Worm (Caenorhabditis elegans): ENCODE results near the gene T10H4.13.

DNA sequence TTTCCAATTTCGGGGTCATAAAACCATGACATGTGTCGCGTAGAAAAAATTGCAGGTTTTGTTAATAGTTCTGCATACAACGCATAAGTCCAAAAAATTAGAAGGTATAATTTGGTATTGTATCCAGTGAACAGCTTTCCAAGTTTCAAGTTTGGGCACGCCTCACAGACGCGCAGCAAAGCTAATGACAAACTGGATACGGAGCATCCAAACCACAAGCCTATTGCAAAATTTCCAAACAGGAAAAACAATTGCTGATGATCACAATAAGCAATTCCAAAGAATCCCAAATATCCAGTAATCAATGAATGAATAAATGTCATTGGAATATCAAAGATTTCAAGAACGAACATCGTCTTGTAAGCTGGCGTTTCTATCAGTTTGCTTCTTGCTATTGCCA is 46.2 kb upstream of the T10H4.13 start:
- TF ChIP-seq F13H6.1 (tag; optimal IDR thresholded peaks at IDR 0.05) (no peak), ztf-16 (tag; optimal IDR thresholded peaks at IDR 0.05) (no peak), lin-11 (tag; optimal IDR thresholded peaks at IDR 0.05) (no peak), pha-4 (tag; optimal IDR thresholded peaks at IDR 0.05) (no peak), pros-1 (tag; optimal IDR thresholded peaks at IDR 0.05) (no peak), pag-3 (tag; optimal IDR thresholded peaks at IDR 0.05; ENCODE audit: borderline replicate concordance) (no peak), npax-4 (tag; optimal IDR thresholded peaks at IDR 0.05) (no peak), dmd-4 (tag; optimal IDR thresholded peaks at IDR 0.05; ENCODE audit: borderline replicate concordance) (no peak), nfya-1 (tag; optimal IDR thresholded peaks at IDR 0.05) (no peak), ama-1 (optimal IDR thresholded peaks at IDR 0.05) (no peak)
